Worm (Caenorhabditis elegans): ENCODE data around the gene tba-4.

tba-4 gene

ce11 chrII:10918293-10918756, at the start of gene tba-4:
TSS of gene tba-4 (plus strand) at chrII:10918706.
- TF ChIP-seq T22C8.4 (GFP tag; IDR thresholded peaks at IDR 0.05) (no peak), tab-1 (GFP tag; IDR thresholded peaks at IDR 0.05) (no peak), med-1 (GFP tag; optimal IDR thresholded peaks at IDR 0.05; ENCODE audit: insufficient read depth) (no peak), ztf-23 (GFP tag; IDR thresholded peaks at IDR 0.05) (no peak), ref-1 (GFP tag; conservative IDR thresholded peaks at IDR 0.05) (no peak), ztf-29 (GFP tag; IDR thresholded peaks at IDR 0.05) (no peak), klf-2 (GFP tag; conservative IDR thresholded peaks at IDR 0.05) (no peak), flt-1 (GFP tag; IDR thresholded peaks at IDR 0.05) (no peak), cog-1 (tag; optimal IDR thresholded peaks at IDR 0.05) (no peak)

ce11 chrII:10870698-10871097, 47.8 kb upstream of the tba-4 start:
- TF ChIP-seq klf-2 (GFP tag; conservative IDR thresholded peaks at IDR 0.05) (no peak), med-1 (GFP tag; optimal IDR thresholded peaks at IDR 0.05; ENCODE audit: insufficient read depth) (no peak), flt-1 (GFP tag; IDR thresholded peaks at IDR 0.05) (no peak), ztf-23 (GFP tag; IDR thresholded peaks at IDR 0.05) (no peak), ref-1 (GFP tag; conservative IDR thresholded peaks at IDR 0.05) (no peak), cog-1 (tag; optimal IDR thresholded peaks at IDR 0.05) (no peak), T22C8.4 (GFP tag; IDR thresholded peaks at IDR 0.05) (no peak), tab-1 (GFP tag; IDR thresholded peaks at IDR 0.05) (no peak), ztf-29 (GFP tag; IDR thresholded peaks at IDR 0.05) (no peak)

DNA sequence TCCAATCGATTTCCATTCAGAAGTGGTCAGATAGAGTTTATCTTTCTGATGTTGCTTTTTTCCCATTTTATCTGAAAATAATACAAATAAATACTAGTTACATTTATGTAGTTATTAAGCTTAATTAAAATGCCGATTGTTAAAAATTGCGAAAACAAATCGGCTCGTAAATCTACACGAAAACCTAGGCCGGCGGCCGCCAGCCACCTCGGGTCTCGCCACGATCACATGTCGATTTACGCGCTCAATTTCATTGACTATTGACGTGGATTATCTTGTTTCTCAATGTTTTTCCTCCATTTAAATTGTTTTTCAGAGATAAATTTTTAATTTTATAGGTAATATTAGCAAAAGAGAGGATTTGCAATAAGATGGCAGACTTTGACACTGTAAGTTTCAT, 46.0 kb upstream of the tba-4 start, which contains the start of the genes cyn-4 and copz-1:
Gene cyn-4 (minus strand): TSS at position 71 of the 400 bp plus-strand sequence.
Gene copz-1 (plus strand): TSS at position 339 of the 400 bp plus-strand sequence.
- TF ChIP-seq flt-1 (GFP tag; IDR thresholded peaks at IDR 0.05) (0 out of 2 replicates have a peak, but pooled peaks have one; percentile 46), cog-1 (tag; optimal IDR thresholded peaks at IDR 0.05) (peak; percentile 80), tab-1 (GFP tag; IDR thresholded peaks at IDR 0.05) (0 out of 2 replicates have a peak, but pooled peaks have one; percentile 29), ztf-23 (GFP tag; IDR thresholded peaks at IDR 0.05) (peak; percentile 67), med-1 (GFP tag; optimal IDR thresholded peaks at IDR 0.05; ENCODE audit: insufficient read depth) (no peak), ztf-29 (GFP tag; IDR thresholded peaks at IDR 0.05) (no peak), klf-2 (GFP tag; conservative IDR thresholded peaks at IDR 0.05) (0 out of 2 replicates have a peak, but pooled peaks have one; percentile 42), T22C8.4 (GFP tag; IDR thresholded peaks at IDR 0.05) (no peak), ref-1 (GFP tag; conservative IDR thresholded peaks at IDR 0.05) (no peak)

DNA sequence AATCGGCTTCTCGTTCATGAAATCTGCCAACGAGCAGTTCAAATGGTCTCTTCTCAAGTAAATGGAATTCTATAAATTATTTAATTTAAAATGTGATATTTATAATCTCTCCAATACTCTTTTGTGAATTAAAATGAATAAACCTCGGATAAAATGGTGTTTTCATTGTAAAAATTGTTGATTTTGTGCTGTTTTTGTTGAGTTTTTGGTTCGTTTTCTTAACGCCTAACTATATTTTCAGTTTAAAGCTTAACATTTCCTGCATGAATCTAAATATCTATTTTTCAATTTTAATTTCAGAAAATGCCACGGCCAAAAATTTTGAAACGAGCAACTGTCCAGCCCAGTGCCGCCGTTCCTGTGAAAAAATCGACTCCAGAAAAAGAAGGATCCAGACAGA, 44.9 kb upstream of the tba-4 start, which contains the start of gene orc-2:
Gene orc-2 (plus strand): TSS at position 301 of the 400 bp plus-strand sequence.
- TF ChIP-seq ref-1 (GFP tag; conservative IDR thresholded peaks at IDR 0.05) (no peak), ztf-29 (GFP tag; IDR thresholded peaks at IDR 0.05) (no peak), cog-1 (tag; optimal IDR thresholded peaks at IDR 0.05) (no peak), tab-1 (GFP tag; IDR thresholded peaks at IDR 0.05) (no peak), klf-2 (GFP tag; conservative IDR thresholded peaks at IDR 0.05) (no peak), flt-1 (GFP tag; IDR thresholded peaks at IDR 0.05) (no peak), T22C8.4 (GFP tag; IDR thresholded peaks at IDR 0.05) (no peak), med-1 (GFP tag; optimal IDR thresholded peaks at IDR 0.05; ENCODE audit: insufficient read depth) (no peak), ztf-23 (GFP tag; IDR thresholded peaks at IDR 0.05) (no peak)

DNA sequence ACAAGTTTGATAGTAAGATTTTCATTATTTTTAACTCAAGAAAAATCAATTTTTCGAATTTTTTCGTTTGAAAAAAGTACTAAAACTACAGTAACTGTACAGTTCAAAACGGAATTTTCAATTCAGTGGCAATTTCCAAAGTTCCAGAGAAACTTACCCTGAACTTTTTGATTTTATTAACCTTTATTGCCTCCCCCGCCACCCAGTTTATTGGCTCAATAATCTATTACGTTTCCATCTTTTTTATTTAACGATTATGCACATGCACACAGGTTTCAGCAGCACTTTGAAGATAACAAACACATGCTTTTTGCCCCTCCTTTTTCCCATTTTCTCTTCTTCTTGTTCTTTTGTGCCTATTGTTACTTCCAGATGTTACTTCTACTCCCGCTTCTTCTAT, 37.9 kb upstream of the tba-4 start, which contains the start of gene lurp-1:
Gene lurp-1 (plus strand): TSS at position 301 of the 400 bp plus-strand sequence.
- no peak for TF ChIP-seq ztf-23 (GFP tag; IDR thresholded peaks at IDR 0.05)
- no peak for TF ChIP-seq flt-1 (GFP tag; IDR thresholded peaks at IDR 0.05)
- no peak for TF ChIP-seq cog-1 (tag; optimal IDR thresholded peaks at IDR 0.05)
- TF ChIP-seq tab-1 (GFP tag; IDR thresholded peaks at IDR 0.05), result no peak
- no peak for TF ChIP-seq ref-1 (GFP tag; conservative IDR thresholded peaks at IDR 0.05)
- no peak for TF ChIP-seq klf-2 (GFP tag; conservative IDR thresholded peaks at IDR 0.05)
- TF ChIP-seq ztf-29 (GFP tag; IDR thresholded peaks at IDR 0.05), result no peak

- no peak for TF ChIP-seq cog-1 (tag; optimal IDR thresholded peaks at IDR 0.05)
- TF ChIP-seq klf-2 (GFP tag; conservative IDR thresholded peaks at IDR 0.05), result no peak
- no peak for TF ChIP-seq tab-1 (GFP tag; IDR thresholded peaks at IDR 0.05)
- TF ChIP-seq T22C8.4 (GFP tag; IDR thresholded peaks at IDR 0.05), result no peak
- TF ChIP-seq med-1 (GFP tag; optimal IDR thresholded peaks at IDR 0.05; ENCODE audit: insufficient read depth), result no peak
- TF ChIP-seq flt-1 (GFP tag; IDR thresholded peaks at IDR 0.05), result no peak
- no peak for TF ChIP-seq ref-1 (GFP tag; conservative IDR thresholded peaks at IDR 0.05)
- TF ChIP-seq ztf-23 (GFP tag; IDR thresholded peaks at IDR 0.05), result no peak
- TF ChIP-seq ztf-29 (GFP tag; IDR thresholded peaks at IDR 0.05), result no peak
These were observed 34.1 kb upstream of the tba-4 start, which contains the start of gene egg-3 for ce11 chrII:10884396-10884795. TSS of gene egg-3 (minus strand) at chrII:10884441.

DNA sequence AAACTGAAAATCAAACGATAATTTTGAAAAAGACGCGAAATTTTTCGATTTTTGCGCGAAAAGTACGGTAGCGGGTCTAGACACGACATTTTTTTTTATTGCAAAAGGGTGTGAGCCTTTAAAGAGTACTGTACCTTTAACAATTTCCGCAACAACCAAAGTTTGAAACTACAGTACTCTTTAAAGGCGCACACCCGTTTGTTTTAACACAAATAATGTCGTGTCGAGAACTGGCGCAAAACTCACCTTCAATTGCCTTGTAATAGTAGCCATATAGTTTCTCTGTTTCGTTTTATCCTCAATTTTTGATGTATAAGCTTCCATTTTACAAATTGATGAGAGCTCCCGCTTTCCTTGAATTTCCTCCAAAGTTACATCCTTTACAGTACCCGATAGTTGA, 33.3 kb upstream of the tba-4 start:
- TF ChIP-seq klf-2 (GFP tag; conservative IDR thresholded peaks at IDR 0.05), result no peak
- TF ChIP-seq tab-1 (GFP tag; IDR thresholded peaks at IDR 0.05), result no peak
- TF ChIP-seq med-1 (GFP tag; optimal IDR thresholded peaks at IDR 0.05; ENCODE audit: insufficient read depth), result no peak
- TF ChIP-seq flt-1 (GFP tag; IDR thresholded peaks at IDR 0.05), result no peak
- TF ChIP-seq ztf-29 (GFP tag; IDR thresholded peaks at IDR 0.05), result no peak
- TF ChIP-seq cog-1 (tag; optimal IDR thresholded peaks at IDR 0.05), result no peak

DNA sequence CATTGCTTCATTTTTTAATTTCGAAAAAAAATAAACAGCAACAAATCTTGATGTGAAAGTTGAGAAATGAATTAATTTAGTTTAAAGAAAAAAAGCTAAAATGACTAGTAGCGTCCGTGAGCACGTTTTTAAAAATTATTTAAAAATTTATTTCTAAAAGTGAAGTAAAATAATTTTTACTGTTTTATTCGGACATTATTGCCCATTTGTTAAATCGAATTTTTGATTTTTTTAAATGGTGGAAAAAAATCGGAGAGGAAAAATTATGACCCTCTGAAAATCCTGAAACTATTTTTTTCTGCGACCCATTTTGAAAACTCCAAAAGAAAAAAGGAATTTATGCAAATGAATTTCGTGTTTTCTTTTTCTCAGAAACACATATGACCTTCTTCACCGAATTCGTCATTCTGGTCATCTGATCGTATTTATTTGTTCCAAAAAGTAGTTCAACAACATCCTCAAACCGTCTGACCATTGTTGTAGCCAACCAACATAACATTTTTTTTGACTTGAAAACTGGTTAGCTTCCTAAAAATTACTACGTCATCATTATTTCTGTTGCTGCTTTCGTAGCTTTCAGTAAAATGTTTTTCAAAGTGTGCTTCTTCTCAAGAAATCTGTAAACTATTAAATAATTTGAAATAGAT, 32.5 kb upstream of the tba-4 start, which contains the start of gene F44F4.3:
Gene F44F4.3 (minus strand): TSS at position 51 of the 647 bp plus-strand sequence.
- TF ChIP-seq flt-1 (GFP tag; IDR thresholded peaks at IDR 0.05), result no peak
- no peak for TF ChIP-seq cog-1 (tag; optimal IDR thresholded peaks at IDR 0.05)
- no peak for TF ChIP-seq klf-2 (GFP tag; conservative IDR thresholded peaks at IDR 0.05)
- TF ChIP-seq tab-1 (GFP tag; IDR thresholded peaks at IDR 0.05), result no peak
- TF ChIP-seq ref-1 (GFP tag; conservative IDR thresholded peaks at IDR 0.05), result no peak
- no peak for TF ChIP-seq ztf-23 (GFP tag; IDR thresholded peaks at IDR 0.05)
- TF ChIP-seq ztf-29 (GFP tag; IDR thresholded peaks at IDR 0.05), result no peak
- no peak for TF ChIP-seq T22C8.4 (GFP tag; IDR thresholded peaks at IDR 0.05)
- no peak for TF ChIP-seq med-1 (GFP tag; optimal IDR thresholded peaks at IDR 0.05; ENCODE audit: insufficient read depth)

- no peak for TF ChIP-seq ref-1 (GFP tag; conservative IDR thresholded peaks at IDR 0.05)
These were observed 31.4 kb upstream of the tba-4 start for ce11 chrII:10887097-10887496.

All from whole organism, midembryonic.